Fruit fly (Drosophila melanogaster) whole organism, embryonic: ENCODE measurements around the gene CG13893.

Source experiments
- Bdp1 ChIP-seq: fragments of 200-800 bp; sonication (Bioruptor generic); optimal IDR thresholded peaks from 3 replicates; lab custom pipeline; 2016; ENCODE audit warnings: missing biosample characterization, missing genetic modification characterization
- Bgb ChIP-seq: fragments of 200-800 bp; sonication (Bioruptor generic); IDR thresholded peaks from 2 replicates; pipeline ENCODE4 v1.3.6; 2022; ENCODE audit warnings: missing biosample characterization, missing genetic modification characterization; ENCODE audit not compliant: partially characterized antibody
- CG10321 ChIP-seq: fragments of 200-800 bp; sonication (Bioruptor generic); IDR thresholded peaks from 2 replicates; pipeline ENCODE4 v1.3.6; 2022; ENCODE audit warnings: missing biosample characterization, missing genetic modification characterization
- CG10654 ChIP-seq: fragments of 200-800 bp; sonication (Bioruptor generic); optimal IDR thresholded peaks from 2 replicates; lab custom pipeline; 2016; ENCODE audit warnings: missing biosample characterization, missing genetic modification characterization
- CG11723 ChIP-seq: fragments of 200-800 bp; sonication (Bioruptor generic); optimal IDR thresholded peaks from 2 replicates; lab custom pipeline; 2017; ENCODE audit warnings: missing biosample characterization, mild to moderate bottlenecking, missing genetic modification characterization
- CG13894 ChIP-seq: fragments of 200-800 bp; sonication (Bioruptor generic); optimal IDR thresholded peaks from 3 replicates; lab custom pipeline; 2018; ENCODE audit warnings: missing biosample characterization, mild to moderate bottlenecking, missing genetic modification characterization, moderate library complexity
- CG15073 ChIP-seq: fragments of 200-800 bp; sonication (Bioruptor generic); optimal IDR thresholded peaks from 2 replicates; lab custom pipeline; 2016; ENCODE audit warnings: missing biosample characterization, missing genetic modification characterization
- CG17568 ChIP-seq: fragments of 200-800 bp; sonication (Bioruptor generic); optimal IDR thresholded peaks from 2 replicates; lab custom pipeline; 2018; ENCODE audit warnings: missing biosample characterization, mild to moderate bottlenecking, missing genetic modification characterization, moderate library complexity
- CG18764 ChIP-seq: fragments of 200-800 bp; sonication (Bioruptor generic); optimal IDR thresholded peaks from 3 replicates; lab custom pipeline; 2016; ENCODE audit warnings: missing biosample characterization, missing genetic modification characterization
- CG2875 ChIP-seq: fragments of 200-800 bp; sonication (Bioruptor generic); optimal IDR thresholded peaks from 2 replicates; lab custom pipeline; 2017; ENCODE audit warnings: missing biosample characterization, mild to moderate bottlenecking, missing genetic modification characterization, missing genetic modification reagents
- CG30431 ChIP-seq: fragments of 200-800 bp; sonication (Bioruptor generic); optimal IDR thresholded peaks from 2 replicates; lab custom pipeline; 2017; ENCODE audit warnings: missing biosample characterization, missing genetic modification characterization
- CG31365 ChIP-seq: fragments of 200-800 bp; sonication (Bioruptor generic); optimal IDR thresholded peaks from 2 replicates; lab custom pipeline; 2018; ENCODE audit warnings: missing biosample characterization, mild to moderate bottlenecking, missing genetic modification characterization
- CG3163 ChIP-seq: fragments of 200-800 bp; sonication (Bioruptor generic); optimal IDR thresholded peaks from 3 replicates; lab custom pipeline; 2016; ENCODE audit warnings: missing biosample characterization, missing genetic modification characterization
- CG42726 ChIP-seq: fragments of 200-800 bp; sonication (Bioruptor generic); IDR thresholded peaks from 2 replicates; pipeline ENCODE4 v1.3.6; 2022; ENCODE audit warnings: missing biosample characterization, missing genetic modification characterization; ENCODE audit not compliant: partially characterized antibody
- CG4730 ChIP-seq: fragments of 200-800 bp; sonication (Bioruptor generic); IDR thresholded peaks from 2 replicates; pipeline ENCODE4 v1.3.6; 2022; ENCODE audit warnings: missing biosample characterization, missing genetic modification characterization
- CG5245 ChIP-seq: fragments of 200-800 bp; sonication (Bioruptor generic); optimal IDR thresholded peaks from 3 replicates; lab custom pipeline; 2016; ENCODE audit warnings: missing biosample characterization, missing genetic modification characterization
- CG6813 ChIP-seq: fragments of 200-800 bp; sonication (Bioruptor generic); optimal IDR thresholded peaks from 2 replicates; lab custom pipeline; 2017; ENCODE audit warnings: missing biosample characterization, missing genetic modification characterization, mild to moderate bottlenecking, moderate library complexity, missing genetic modification reagents
- CG7372 ChIP-seq: fragments of 200-800 bp; sonication (Bioruptor generic); IDR thresholded peaks from 2 replicates; pipeline ENCODE4 v1.3.6; 2022; ENCODE audit warnings: missing biosample characterization, missing genetic modification characterization
- CG7786 ChIP-seq: fragments of 200-800 bp; sonication (Bioruptor generic); optimal IDR thresholded peaks from 2 replicates; lab custom pipeline; 2016; ENCODE audit warnings: missing biosample characterization, missing genetic modification characterization
- CG7963 ChIP-seq: fragments of 200-800 bp; sonication (Bioruptor generic); IDR thresholded peaks from 3 replicates; pipeline ENCODE4 v1.3.6; 2022; ENCODE audit warnings: missing biosample characterization, missing genetic modification characterization; ENCODE audit not compliant: partially characterized antibody
- CG8359 ChIP-seq: fragments of 200-800 bp; sonication (Bioruptor generic); optimal IDR thresholded peaks from 2 replicates; lab custom pipeline; 2017; ENCODE audit warnings: missing biosample characterization, mild to moderate bottlenecking, missing genetic modification characterization, borderline replicate concordance
- CG8944 ChIP-seq: fragments of 200-800 bp; sonication (Bioruptor generic); optimal IDR thresholded peaks from 3 replicates; lab custom pipeline; 2016; ENCODE audit warnings: missing biosample characterization, missing genetic modification characterization
- Dad ChIP-seq: fragments of 200-800 bp; sonication (Bioruptor generic); optimal IDR thresholded peaks from 3 replicates; lab custom pipeline; 2016; ENCODE audit warnings: missing biosample characterization, missing genetic modification characterization
- Doc2 ChIP-seq: fragments of 200-800 bp; sonication (Bioruptor generic); IDR thresholded peaks from 2 replicates; pipeline ENCODE4 v1.3.6; 2022; ENCODE audit warnings: missing biosample characterization, missing genetic modification characterization
- HLH3B ChIP-seq: fragments of 200-800 bp; sonication (Bioruptor generic); IDR thresholded peaks from 2 replicates; pipeline ENCODE4 v1.3.6; 2022; ENCODE audit warnings: missing biosample characterization, missing genetic modification characterization
- MTF-1 ChIP-seq: fragments of 200-800 bp; sonication (Bioruptor generic); optimal IDR thresholded peaks from 2 replicates; lab custom pipeline; 2018; ENCODE audit warnings: missing biosample characterization, mild to moderate bottlenecking, missing genetic modification characterization, borderline replicate concordance
- Myb ChIP-seq: fragments of 200-800 bp; sonication (Bioruptor generic); optimal IDR thresholded peaks from 2 replicates; lab custom pipeline; 2016; ENCODE audit warnings: missing biosample characterization, missing genetic modification characterization
- Nf-YC ChIP-seq: fragments of 200-800 bp; optimal IDR thresholded peaks from 3 replicates; lab custom pipeline; 2019; ENCODE audit warnings: missing biosample characterization, mild to moderate bottlenecking, missing genetic modification characterization, moderate library complexity
- NfI ChIP-seq: fragments of 200-800 bp; sonication (Bioruptor generic); optimal IDR thresholded peaks from 3 replicates; lab custom pipeline; 2018; ENCODE audit warnings: missing biosample characterization, mild to moderate bottlenecking, missing genetic modification characterization, moderate library complexity
- Sry-β ChIP-seq: fragments of 200-800 bp; sonication (Bioruptor generic); optimal IDR thresholded peaks from 2 replicates; lab custom pipeline; 2018; ENCODE audit warnings: missing biosample characterization, mild to moderate bottlenecking, missing genetic modification characterization, moderate library complexity
- ab ChIP-seq: fragments of 200-800 bp; sonication (Bioruptor generic); optimal IDR thresholded peaks from 2 replicates; lab custom pipeline; 2016; ENCODE audit warnings: missing biosample characterization, missing genetic modification characterization
- bigmax ChIP-seq: fragments of 200-800 bp; sonication (Bioruptor generic); optimal IDR thresholded peaks from 2 replicates; lab custom pipeline; 2018; ENCODE audit warnings: missing biosample characterization, mild to moderate bottlenecking, missing genetic modification characterization
- cg ChIP-seq: fragments of 200-800 bp; sonication (Bioruptor generic); optimal IDR thresholded peaks from 3 replicates; lab custom pipeline; 2019; ENCODE audit warnings: missing biosample characterization, mild to moderate bottlenecking, missing genetic modification characterization, moderate library complexity
- croc ChIP-seq: fragments of 200-800 bp; sonication (Bioruptor generic); conservative IDR thresholded peaks from 3 replicates; pipeline ENCODE4 v1.3.6; 2022; ENCODE audit warnings: missing biosample characterization, missing genetic modification characterization
- danr ChIP-seq: fragments of 200-800 bp; sonication (Bioruptor generic); IDR thresholded peaks from 2 replicates; pipeline ENCODE4 v1.3.6; 2022; ENCODE audit warnings: missing biosample characterization, missing genetic modification characterization
- exex ChIP-seq: fragments of 200-800 bp; sonication (Bioruptor generic); optimal IDR thresholded peaks from 4 replicates; lab custom pipeline; 2018; ENCODE audit warnings: missing biosample characterization, mild to moderate bottlenecking, missing genetic modification characterization, moderate library complexity
- fd3F ChIP-seq: fragments of 200-800 bp; sonication (Bioruptor generic); optimal IDR thresholded peaks from 2 replicates; lab custom pipeline; 2018; ENCODE audit warnings: missing biosample characterization, mild to moderate bottlenecking, missing genetic modification characterization, moderate library complexity
- ken ChIP-seq: fragments of 200-800 bp; sonication (Bioruptor generic); IDR thresholded peaks from 3 replicates; pipeline ENCODE4 v1.3.6; 2022; ENCODE audit warnings: missing biosample characterization, missing genetic modification characterization
- lbe ChIP-seq: fragments of 200-800 bp; sonication (Bioruptor generic); optimal IDR thresholded peaks from 2 replicates; lab custom pipeline; 2016; ENCODE audit warnings: missing biosample characterization, mild to moderate bottlenecking, missing genetic modification characterization
- nerfin-1 ChIP-seq: fragments of 200-800 bp; sonication (Bioruptor generic); optimal IDR thresholded peaks from 3 replicates; lab custom pipeline; 2019; ENCODE audit warnings: missing biosample characterization, mild to moderate bottlenecking, missing genetic modification characterization, moderate library complexity
- pb ChIP-seq: fragments of 200-800 bp; sonication (Bioruptor generic); optimal IDR thresholded peaks from 3 replicates; lab custom pipeline; 2016; ENCODE audit warnings: missing biosample characterization, missing genetic modification characterization
- pum ChIP-seq: fragments of 200-800 bp; sonication (Bioruptor generic); optimal IDR thresholded peaks from 2 replicates; lab custom pipeline; 2016; ENCODE audit warnings: missing biosample characterization, missing genetic modification characterization
- sima ChIP-seq: fragments of 200-800 bp; sonication (Bioruptor generic); optimal IDR thresholded peaks from 2 replicates; lab custom pipeline; 2016; ENCODE audit warnings: missing biosample characterization, missing genetic modification characterization
- tll ChIP-seq, 2 experiments: fragments of 200-800 bp in 1 of 2; fragments of >200 bp in 1 of 2; sonication (Bioruptor generic) in 1 of 2; optimal IDR thresholded peaks; 2 replicates each; lab custom pipeline; 2017 to 2019; ENCODE audit warnings: missing biosample characterization in 2 of 2, missing genetic modification characterization in 2 of 2, mild to moderate bottlenecking in 1 of 2, moderate library complexity in 1 of 2
- ttk ChIP-seq: fragments of 200-800 bp; sonication (Bioruptor generic); IDR thresholded peaks from 2 replicates; pipeline ENCODE4 v2.1.2; 2022; ENCODE audit warnings: missing biosample characterization, missing genetic modification characterization
- tup ChIP-seq: fragments of 200-800 bp; sonication (Bioruptor generic); optimal IDR thresholded peaks from 2 replicates; lab custom pipeline; 2016; ENCODE audit warnings: missing biosample characterization, mild to moderate bottlenecking, missing genetic modification characterization, moderate library complexity
- unc-4 ChIP-seq: fragments of 200-800 bp; sonication (Bioruptor generic); IDR thresholded peaks from 2 replicates; pipeline ENCODE4 v1.3.6; 2022; ENCODE audit warnings: missing biosample characterization, missing genetic modification characterization; ENCODE audit not compliant: partially characterized antibody
- vfl ChIP-seq: fragments of 200-800 bp; sonication (Bioruptor generic); optimal IDR thresholded peaks from 2 replicates; lab custom pipeline; 2016; ENCODE audit warnings: missing biosample characterization, missing genetic modification characterization
- wek ChIP-seq: fragments of 200-800 bp; sonication (Bioruptor generic); optimal IDR thresholded peaks from 3 replicates; lab custom pipeline; 2018; ENCODE audit warnings: missing biosample characterization, mild to moderate bottlenecking, missing genetic modification characterization, moderate library complexity

Gene CG13893

DNA sequence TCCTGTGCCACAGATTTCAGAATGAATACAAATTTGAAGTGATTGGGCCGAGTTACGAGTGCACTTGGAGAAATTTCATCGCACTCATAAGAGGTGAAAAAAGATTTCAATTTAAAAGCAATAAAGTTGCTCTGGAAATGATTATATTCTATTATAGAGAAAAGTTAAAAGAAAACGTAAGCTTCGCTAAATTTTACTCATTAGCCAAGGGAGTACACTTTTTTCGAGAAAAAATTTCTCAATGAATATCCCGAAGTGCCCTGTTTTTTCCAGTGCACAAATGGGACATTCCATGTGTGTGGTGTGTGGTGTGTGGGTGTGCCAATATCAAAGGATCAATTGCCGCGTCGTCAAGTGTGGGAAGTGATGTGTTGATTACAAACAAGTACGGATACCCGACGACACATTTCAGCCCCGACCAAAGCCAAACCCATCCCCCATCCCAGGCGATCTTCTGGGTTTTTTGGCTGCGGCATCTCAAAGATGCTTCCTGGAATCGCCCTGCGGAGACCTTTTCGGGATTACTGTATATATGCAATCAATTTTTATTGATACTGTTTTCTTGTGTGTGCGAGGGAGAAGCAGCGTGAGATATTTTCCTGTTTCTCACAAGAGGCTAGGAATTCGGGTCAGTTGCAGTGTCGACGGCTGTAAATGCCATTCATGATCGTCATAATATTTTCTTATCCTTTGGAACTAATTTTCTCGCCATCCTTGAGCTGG lies 9.9 kb upstream of the CG13893 start (continued):
- TF ChIP-seq CG7786 (peak; percentile 31), CG10654 (GFP tag; lab: Kevin White, UChicago) (peak; percentile 18), Nf-YC (tag; lab: Kevin White, UChicago) (no peak), vfl (GFP tag; lab: Kevin White, UChicago) (no peak), CG42726 (GFP tag; lab: Robert Waterston, UW) (no peak), CG5245 (peak; percentile 38), CG30431 (GFP tag; lab: Kevin White, UChicago) (peak; percentile 48), CG11723 (no peak), CG17568 (GFP tag; lab: Kevin White, UChicago) (peak; percentile 11), CG4730 (peak; percentile 22; the same call in 1 of the 2 replicates), Doc2 (no peak), ken (GFP tag; lab: Robert Waterston, UW) (no peak), danr (GFP tag; lab: Robert Waterston, UW) (no peak; the same call in 1 of the 2 replicates), Bdp1 (GFP tag; lab: Kevin White, UChicago) (peak; percentile 22), CG6813 (no peak), tup (GFP tag; lab: Kevin White, UChicago) (peak; percentile 10), pb (GFP tag; lab: Kevin White, UChicago) (no peak), cg (GFP tag; lab: Kevin White, UChicago) (no peak), CG15073 (GFP tag; lab: Kevin White, UChicago) (no peak), CG18764 (GFP tag; lab: Kevin White, UChicago) (peak; percentile 49), CG3163 (GFP tag; lab: Kevin White, UChicago) (no peak), fd3F (GFP tag; lab: Kevin White, UChicago) (no peak), HLH3B (0 out of 2 replicates have a peak, but pooled peaks have one; percentile 9), CG7963 (GFP tag; lab: Robert Waterston, UW) (no peak), CG13894 (tag; lab: Kevin White, UChicago) (no peak), ab (no peak), bigmax (GFP tag; lab: Kevin White, UChicago) (no peak), sima (no peak), ttk (no peak), Bgb (GFP tag; lab: Robert Waterston, UW) (no peak), unc-4 (GFP tag; lab: Robert Waterston, UW) (no peak), pum (GFP tag; lab: Kevin White, UChicago) (peak; percentile 39), Sry-β (GFP tag; lab: Kevin White, UChicago) (no peak), lbe (GFP tag; lab: Kevin White, UChicago) (no peak), Myb (GFP tag; lab: Kevin White, UChicago) (no peak), CG31365 (tag; lab: Kevin White, UChicago) (no peak), Dad (GFP tag; lab: Kevin White, UChicago) (no peak), CG8944 (GFP tag; lab: Kevin White, UChicago) (peak; percentile 46), CG8359 (peak; percentile 23), CG10321 (GFP tag; lab: Robert Waterston, UW) (no peak), nerfin-1 (tag; lab: Kevin White, UChicago) (no peak), croc (GFP tag; lab: Robert Waterston, UW) (no peak; the same call in 1 of the 3 replicates), CG2875 (peak; percentile 40), wek (GFP tag; lab: Kevin White, UChicago) (no peak), NfI (GFP tag; lab: Kevin White, UChicago) (no peak), tll (GFP tag; optimal IDR thresholded peaks at IDR 0.05; lab: Kevin White, UChicago) (peak in 1 of 2 experiments; percentile 26), exex (no peak), CG7372 (no peak), MTF-1 (GFP tag; lab: Kevin White, UChicago) (peak; percentile 35)
